Fruit fly (Drosophila melanogaster) whole organism, prepupa: Measurements from ENCODE around the gene CG33927.

Experiments
- CG32006 ChIP-seq: fragments of 200-800 bp; sonication (Bioruptor generic); optimal IDR thresholded peaks from 3 replicates; lab custom pipeline; 2017; ENCODE audit warnings: missing biosample characterization, mild to moderate bottlenecking, missing genetic modification characterization
- CG4318 ChIP-seq: fragments of 200-800 bp; sonication (Bioruptor generic); optimal IDR thresholded peaks from 3 replicates; lab custom pipeline; 2017; ENCODE audit warnings: missing biosample characterization, mild to moderate bottlenecking, missing genetic modification characterization
- CG6276 ChIP-seq: fragments of 200-800 bp; sonication (Bioruptor generic); optimal IDR thresholded peaks from 2 replicates; lab custom pipeline; 2017; ENCODE audit warnings: missing biosample characterization, mild to moderate bottlenecking, missing genetic modification characterization
- CG8119 ChIP-seq: fragments of 200-800 bp; sonication (Bioruptor generic); IDR thresholded peaks from 3 replicates; pipeline ENCODE4 v1.3.6; 2022; ENCODE audit warnings: missing biosample characterization, missing genetic modification characterization
- Eip93F ChIP-seq: fragments of 200-800 bp; sonication (Bioruptor generic); optimal IDR thresholded peaks from 2 replicates; lab custom pipeline; 2016; ENCODE audit warnings: missing biosample characterization, mild to moderate bottlenecking, missing genetic modification characterization
- Gug ChIP-seq: fragments of 200-800 bp; sonication (Bioruptor generic); IDR thresholded peaks from 2 replicates; pipeline ENCODE4 v1.3.6; 2022; ENCODE audit warnings: missing biosample characterization, missing genetic modification characterization
- Hr4 ChIP-seq: fragments of 200-800 bp; sonication (Bioruptor generic); optimal IDR thresholded peaks from 3 replicates; lab custom pipeline; 2016; ENCODE audit warnings: missing biosample characterization, missing genetic modification characterization
- Lpt ChIP-seq: fragments of 200-800 bp; sonication (Bioruptor generic); optimal IDR thresholded peaks from 3 replicates; lab custom pipeline; 2016; ENCODE audit warnings: missing biosample characterization, missing genetic modification characterization
- Sox102F ChIP-seq: fragments of 200-800 bp; sonication (Bioruptor generic); optimal IDR thresholded peaks from 2 replicates; lab custom pipeline; 2016; ENCODE audit warnings: missing biosample characterization, mild to moderate bottlenecking, missing genetic modification characterization
- dac ChIP-seq: fragments of 200-800 bp; sonication (Bioruptor generic); optimal IDR thresholded peaks from 2 replicates; lab custom pipeline; 2017; ENCODE audit warnings: missing biosample characterization, mild to moderate bottlenecking, missing genetic modification characterization
- eg ChIP-seq: fragments of 200-800 bp; sonication (Bioruptor generic); IDR thresholded peaks from 3 replicates; pipeline ENCODE4 v1.3.6; 2022; ENCODE audit warnings: missing biosample characterization, missing genetic modification characterization
- fd85E ChIP-seq: fragments of 200-800 bp; sonication (Bioruptor generic); optimal IDR thresholded peaks from 3 replicates; lab custom pipeline; 2016; ENCODE audit warnings: missing biosample characterization, missing genetic modification characterization

DNA sequence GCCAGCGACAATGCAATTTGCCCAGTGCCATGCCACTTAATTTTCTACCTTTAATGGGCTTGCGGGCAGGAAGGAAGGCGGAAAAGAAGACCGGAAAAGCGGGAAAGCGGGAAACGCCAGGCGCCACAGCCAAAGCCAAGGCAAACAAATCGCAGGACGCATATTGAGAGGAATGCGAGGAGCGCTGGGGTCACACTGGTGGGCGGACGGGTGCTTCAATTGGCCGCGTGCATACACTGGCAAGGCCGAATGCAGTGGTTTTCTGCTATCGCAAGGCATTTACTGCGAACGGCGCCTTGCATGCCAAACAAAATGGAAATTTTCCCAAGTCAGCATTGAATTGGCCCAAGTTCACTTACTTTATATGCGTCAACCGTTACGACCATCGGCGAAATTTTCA lies 38.0 kb upstream of the CG33927 start:
- TF ChIP-seq Gug (GFP tag; lab: Robert Waterston, UW): no peak
- no peak for TF ChIP-seq Sox102F (GFP tag; lab: Kevin White, UChicago)
- TF ChIP-seq CG8119 (GFP tag; lab: Robert Waterston, UW): no peak
- TF ChIP-seq dac (GFP tag; lab: Kevin White, UChicago): no peak
- no peak for TF ChIP-seq CG32006 (GFP tag; lab: Kevin White, UChicago)
- no peak for TF ChIP-seq eg (GFP tag; lab: Robert Waterston, UW)
- TF ChIP-seq CG6276 (GFP tag; lab: Kevin White, UChicago): no peak
- no peak for TF ChIP-seq Hr4 (GFP tag; lab: Kevin White, UChicago)
- TF ChIP-seq Lpt: no peak
- TF ChIP-seq Eip93F: no peak
- TF ChIP-seq CG4318 (GFP tag; lab: Kevin White, UChicago): no peak
- no peak for TF ChIP-seq fd85E (GFP tag; lab: Kevin White, UChicago)
